Worm (Caenorhabditis elegans): ENCODE results near the gene ceh-24.

- TF ChIP-seq pros-1 (tag; optimal IDR thresholded peaks at IDR 0.05) (no peak), elt-2 (tag; optimal IDR thresholded peaks at IDR 0.05) (no peak), pqm-1 (tag; optimal IDR thresholded peaks at IDR 0.05) (no peak), sox-4 (tag; optimal IDR thresholded peaks at IDR 0.05) (no peak), dmd-4 (tag; optimal IDR thresholded peaks at IDR 0.05; ENCODE audit: borderline replicate concordance) (no peak), F13H6.1 (tag; optimal IDR thresholded peaks at IDR 0.05) (no peak), ceh-30 (tag; optimal IDR thresholded peaks at IDR 0.05) (no peak), ceh-48 (tag; optimal IDR thresholded peaks at IDR 0.05) (no peak), nhr-11 (tag; optimal IDR thresholded peaks at IDR 0.05) (no peak), ceh-9 (tag; optimal IDR thresholded peaks at IDR 0.05) (no peak), ama-1 (optimal IDR thresholded peaks at IDR 0.05) (no peak), lim-6 (tag; optimal IDR thresholded peaks at IDR 0.05) (no peak), ets-4 (tag; optimal IDR thresholded peaks at IDR 0.05) (no peak)
These were observed at the start of gene ceh-24 for ce11 chrV:13812931-13813330.

Data from whole organism, late embryonic.